Fruit fly (Drosophila melanogaster): ENCODE measurements around the gene CG10866.
A peak's percentile ranks its signal among the peaks of the same experiment; 100 is the strongest.

- no peak for TF ChIP-seq Snoo (tag; optimal IDR thresholded peaks at IDR 0.05)
- peak; percentile 55 for TF ChIP-seq CG32121 (GFP tag; IDR thresholded peaks at IDR 0.05)
- no peak for TF ChIP-seq CG9948 (tag; optimal IDR thresholded peaks at IDR 0.05)
- TF ChIP-seq CG34367 (tag; optimal IDR thresholded peaks at IDR 0.05): no peak
- no peak for TF ChIP-seq CG4496 (GFP tag; IDR thresholded peaks at IDR 0.05)
- TF ChIP-seq EcR (GFP tag; optimal IDR thresholded peaks at IDR 0.05): no peak
Observed at dm6 chr3L:3935567-3936207, 2.1 kb downstream of the CG10866 start, which contains the start of gene Eip63F-1.
